Fruit fly (Drosophila melanogaster): ENCODE data around the gene swm.

DNA sequence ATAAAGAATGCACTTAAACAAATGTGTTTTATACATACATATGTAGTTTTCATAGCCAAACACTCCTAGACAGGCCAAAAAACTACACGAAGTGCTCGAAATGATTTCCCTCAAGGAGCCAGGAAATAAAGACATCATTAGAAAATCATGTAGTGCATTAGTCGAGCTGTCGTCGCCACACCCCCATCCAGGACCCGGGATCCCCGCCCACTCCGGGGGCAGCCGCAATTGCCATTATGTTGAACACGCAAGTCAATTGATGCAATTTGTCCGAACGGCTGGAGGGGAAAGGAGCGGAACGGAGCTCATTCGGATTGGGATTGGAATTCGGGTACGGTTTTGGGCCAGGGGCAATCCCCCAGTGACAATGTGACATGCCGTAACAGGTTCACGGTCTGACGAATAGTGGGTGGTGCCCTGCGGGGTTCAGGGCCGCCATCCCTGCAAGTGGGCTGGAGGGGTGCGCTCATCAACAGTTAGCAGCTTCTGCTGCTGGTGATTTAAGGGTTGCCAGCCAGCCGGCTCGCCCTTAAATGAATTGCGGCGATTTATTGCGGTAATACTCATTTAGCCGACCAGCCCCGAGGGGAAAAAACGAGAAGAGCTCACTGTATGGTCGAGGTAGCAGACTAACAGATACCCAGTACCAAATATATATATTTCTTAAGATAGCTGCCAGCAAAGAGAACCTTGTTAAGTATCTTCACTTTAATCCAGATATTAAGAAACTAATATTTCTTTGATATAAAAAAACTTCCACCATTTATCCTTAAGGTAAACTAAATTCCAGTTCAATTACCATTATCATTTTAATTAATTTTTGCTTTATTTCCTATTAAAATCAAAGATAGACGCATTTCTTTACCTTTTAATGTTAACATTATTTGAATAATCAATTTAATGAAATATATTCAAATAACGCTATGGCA is 12.4 kb upstream of the swm start:
- TF ChIP-seq CG8478 (optimal IDR thresholded peaks at IDR 0.05) (no peak), CTCF (optimal IDR thresholded peaks at IDR 0.05) (no peak)

Data from S2 (cell line).